Worm (Caenorhabditis elegans) whole organism, L2 larva: ENCODE results near the gene taf-10.

Experiments
- F13H6.1 ChIP-seq: sonication (generic microtip); optimal IDR thresholded peaks from 2 replicates; lab custom pipeline; 2016; ENCODE audit warnings: missing genetic modification characterization, missing compliant biosample characterization
- R02D3.7 ChIP-seq: fragments of 150-350 bp; optimal IDR thresholded peaks from 2 replicates; lab custom pipeline; 2014; ENCODE audit warnings: missing biosample characterization, missing genetic modification characterization
- Y55F3AM.14 ChIP-seq: fragments of 200-800 bp; sonication (Bioruptor generic); optimal IDR thresholded peaks from 2 replicates; lab custom pipeline; 2018; ENCODE audit warnings: mild to moderate bottlenecking, missing genetic modification characterization, missing compliant biosample characterization
- alr-1 ChIP-seq: fragments of 150-350 bp; optimal IDR thresholded peaks from 2 replicates; lab custom pipeline; 2014; ENCODE audit warnings: missing biosample characterization, missing genetic modification characterization
- aly-2 ChIP-seq: fragments of 150-350 bp; optimal IDR thresholded peaks from 2 replicates; lab custom pipeline; 2014; ENCODE audit warnings: missing biosample characterization, missing genetic modification characterization
- ama-1 ChIP-seq: fragments of 150-350 bp; optimal IDR thresholded peaks from 2 replicates; lab custom pipeline; 2018; ENCODE audit warnings: inconsistent platforms
- blmp-1 ChIP-seq: sonication (generic microtip); optimal IDR thresholded peaks from 2 replicates; lab custom pipeline; 2017; ENCODE audit warnings: missing genetic modification characterization, mild to moderate bottlenecking, missing compliant biosample characterization, antibody characterized with exemption, moderate library complexity; ENCODE audit not compliant: insufficient read depth
- crh-2 ChIP-seq: sonication (generic microtip); optimal IDR thresholded peaks from 2 replicates; lab custom pipeline; 2017; ENCODE audit warnings: missing biosample characterization, missing genetic modification characterization
- dmd-4 ChIP-seq: sonication (generic microtip); optimal IDR thresholded peaks from 2 replicates; lab custom pipeline; 2017; ENCODE audit warnings: missing biosample characterization, missing genetic modification characterization
- elt-1 ChIP-seq: fragments of 150-350 bp; optimal IDR thresholded peaks from 2 replicates; lab custom pipeline; 2014; ENCODE audit warnings: missing biosample characterization, missing genetic modification characterization
- elt-3 ChIP-seq: sonication (generic microtip); optimal IDR thresholded peaks from 2 replicates; lab custom pipeline; 2017; ENCODE audit warnings: missing biosample characterization, missing genetic modification characterization
- fos-1 ChIP-seq: fragments of 150-350 bp; optimal IDR thresholded peaks from 2 replicates; lab custom pipeline; 2014; ENCODE audit warnings: missing biosample characterization, missing genetic modification characterization
- gmeb-1 ChIP-seq: fragments of 150-350 bp; optimal IDR thresholded peaks from 2 replicates; lab custom pipeline; 2014; ENCODE audit warnings: missing biosample characterization, missing genetic modification characterization
- lin-13 ChIP-seq: fragments of 150-350 bp; optimal IDR thresholded peaks from 2 replicates; lab custom pipeline; 2014; ENCODE audit warnings: missing biosample characterization, missing genetic modification reagents, missing genetic modification characterization
- lin-39 ChIP-seq: fragments of 150-350 bp; optimal IDR thresholded peaks from 2 replicates; lab custom pipeline; 2014; ENCODE audit warnings: missing biosample characterization, missing genetic modification reagents, missing genetic modification characterization
- lsy-2 ChIP-seq, 2 experiments: fragments of 150-350 bp in 1 of 2; sonication (generic microtip) in 1 of 2; optimal IDR thresholded peaks; 2 replicates each; lab custom pipeline; 2014 to 2017; ENCODE audit warnings: missing biosample characterization in 2 of 2, missing genetic modification characterization in 2 of 2
- mab-5 ChIP-seq: fragments of 150-350 bp; optimal IDR thresholded peaks from 2 replicates; lab custom pipeline; 2014; ENCODE audit warnings: missing biosample characterization, missing genetic modification characterization
- mbf-1 ChIP-seq: sonication (generic microtip); optimal IDR thresholded peaks from 2 replicates; lab custom pipeline; 2017; ENCODE audit warnings: missing biosample characterization, missing genetic modification characterization
- nhr-10 ChIP-seq: sonication (generic microtip); optimal IDR thresholded peaks from 2 replicates; lab custom pipeline; 2017; ENCODE audit warnings: missing biosample characterization, missing genetic modification characterization
- nhr-11 ChIP-seq: fragments of 150-350 bp; optimal IDR thresholded peaks from 2 replicates; lab custom pipeline; 2014; ENCODE audit warnings: missing biosample characterization, missing genetic modification characterization
- nhr-12 ChIP-seq: fragments of 150-350 bp; optimal IDR thresholded peaks from 2 replicates; lab custom pipeline; 2014; ENCODE audit warnings: missing biosample characterization, missing genetic modification characterization
- nhr-23 ChIP-seq: fragments of 150-350 bp; optimal IDR thresholded peaks from 2 replicates; lab custom pipeline; 2014; ENCODE audit warnings: missing biosample characterization, missing genetic modification reagents, missing genetic modification characterization
- nhr-237 ChIP-seq: fragments of 150-350 bp; optimal IDR thresholded peaks from 2 replicates; lab custom pipeline; 2014; ENCODE audit warnings: missing biosample characterization, missing genetic modification characterization
- nhr-77 ChIP-seq: fragments of 150-350 bp; optimal IDR thresholded peaks from 2 replicates; lab custom pipeline; 2014; ENCODE audit warnings: missing biosample characterization, missing genetic modification characterization
- peb-1 ChIP-seq: fragments of 150-350 bp; optimal IDR thresholded peaks from 2 replicates; lab custom pipeline; 2014; ENCODE audit warnings: missing biosample characterization, missing genetic modification characterization
- sem-4 ChIP-seq: fragments of 150-350 bp; optimal IDR thresholded peaks from 2 replicates; lab custom pipeline; 2014; ENCODE audit warnings: missing biosample characterization, missing genetic modification reagents, missing genetic modification characterization
- skn-1 ChIP-seq: sonication (generic microtip); optimal IDR thresholded peaks from 2 replicates; lab custom pipeline; 2017; ENCODE audit warnings: missing biosample characterization, missing genetic modification characterization
- sma-3 ChIP-seq: sonication (generic microtip); optimal IDR thresholded peaks from 2 replicates; lab custom pipeline; 2016; ENCODE audit warnings: missing genetic modification reagents, missing genetic modification characterization, missing compliant biosample characterization
- sma-9 ChIP-seq, 2 experiments: fragments of 150-350 bp in 1 of 2; sonication (generic microtip) in 1 of 2; optimal IDR thresholded peaks; 2 replicates each; lab custom pipeline; 2014 to 2016; ENCODE audit warnings: missing genetic modification characterization in 2 of 2, mild to moderate bottlenecking in 1 of 2, missing biosample characterization in 1 of 2, missing compliant biosample characterization in 1 of 2, missing genetic modification reagents in 1 of 2, moderate library complexity in 1 of 2
- snpc-4 ChIP-seq: fragments of 150-350 bp; optimal IDR thresholded peaks from 2 replicates; lab custom pipeline; 2014; ENCODE audit warnings: missing biosample characterization, missing genetic modification characterization
- unc-55 ChIP-seq: fragments of 150-350 bp; sonication (generic microtip); optimal IDR thresholded peaks from 3 replicates; lab custom pipeline; 2014; ENCODE audit warnings: missing biosample characterization, missing genetic modification reagents, missing genetic modification characterization
- ztf-1 ChIP-seq: fragments of 200-800 bp; sonication (Bioruptor generic); conservative IDR thresholded peaks from 2 replicates; pipeline ENCODE4 v1.3.6; 2022; ENCODE audit warnings: missing genetic modification characterization, missing compliant biosample characterization

Gene taf-10

ce11 chrV:4667062-4667461 is 19.8 kb upstream of the taf-10 start:
- TF ChIP-seq dmd-4 (tag; lab: Kevin White, UChicago) (no peak), lin-13 (GFP tag; lab: Kevin White, UChicago) (no peak), nhr-23 (tag; lab: Kevin White, UChicago) (no peak), alr-1 (tag; lab: Kevin White, UChicago) (no peak), sma-3 (GFP tag; lab: Kevin White, UChicago) (no peak), mbf-1 (tag; lab: Kevin White, UChicago) (no peak)

- TF ChIP-seq nhr-77 (tag; lab: Kevin White, UChicago) = no peak
- TF ChIP-seq skn-1 = no peak
- no peak for TF ChIP-seq lsy-2 (tag; optimal IDR thresholded peaks at IDR 0.05; lab: Kevin White, UChicago)
These were observed 18.3 kb upstream of the taf-10 start, which contains the start of gene srx-77 for ce11 chrV:4668636-4669035. Gene srx-77 (minus strand): TSS chrV:4668736.

ce11 chrV:4672487-4672886 is 14.4 kb upstream of the taf-10 start, which contains the start of gene K03B4.9:
Gene K03B4.9 (minus strand): TSS chrV:4672587.
- TF ChIP-seq nhr-12 (tag; lab: Kevin White, UChicago) (no peak), aly-2 (tag; lab: Kevin White, UChicago) (no peak), R02D3.7 (tag; lab: Kevin White, UChicago) (no peak), Y55F3AM.14 (no peak), sma-3 (GFP tag; lab: Kevin White, UChicago) (no peak), nhr-11 (tag; lab: Kevin White, UChicago) (no peak)
- TF ChIP-seq, all 48 proteins: peak for 0

- TF ChIP-seq crh-2 (tag; lab: Kevin White, UChicago) = no peak
- TF ChIP-seq R02D3.7 (tag; lab: Kevin White, UChicago) = no peak
- no peak for TF ChIP-seq mab-5 (tag; lab: Kevin White, UChicago)
- no peak for TF ChIP-seq fos-1 (tag; lab: Kevin White, UChicago)
- TF ChIP-seq mbf-1 (tag; lab: Kevin White, UChicago) = no peak
- no peak for TF ChIP-seq snpc-4 (tag; lab: Kevin White, UChicago)
- no peak for TF ChIP-seq lsy-2 (tag; optimal IDR thresholded peaks at IDR 0.05; lab: Kevin White, UChicago)
- TF ChIP-seq lin-13 (GFP tag; lab: Kevin White, UChicago) = no peak
- TF ChIP-seq unc-55 = no peak
These were observed 12.4 kb upstream of the taf-10 start, which contains the start of gene K03B4.8 for ce11 chrV:4674506-4674905. Gene K03B4.8 (minus strand): TSS chrV:4674606.

- TF ChIP-seq skn-1 (no peak), nhr-10 (tag; lab: Kevin White, UChicago) (no peak), nhr-12 (tag; lab: Kevin White, UChicago) (no peak), sma-9 (GFP tag; optimal IDR thresholded peaks at IDR 0.05; lab: Kevin White, UChicago) (no peak), sma-9 (tag; optimal IDR thresholded peaks at IDR 0.05; lab: Kevin White, UChicago) (no peak), peb-1 (tag; lab: Kevin White, UChicago) (no peak), lin-39 (no peak)
- TF ChIP-seq, all 48 proteins: peak for 0
These were observed 10.8 kb upstream of the taf-10 start, which contains the start of gene K03B4.6 for ce11 chrV:4676092-4676491. Gene K03B4.6 (minus strand): TSS chrV:4676192.

- TF ChIP-seq alr-1 (tag; lab: Kevin White, UChicago) = no peak
- no peak for TF ChIP-seq gmeb-1
- no peak for TF ChIP-seq sma-9 (GFP tag; optimal IDR thresholded peaks at IDR 0.05; lab: Kevin White, UChicago)
- TF ChIP-seq sma-9 (tag; optimal IDR thresholded peaks at IDR 0.05; lab: Kevin White, UChicago) = no peak
- no peak for TF ChIP-seq peb-1 (tag; lab: Kevin White, UChicago)
These were observed 10.1 kb upstream of the taf-10 start for ce11 chrV:4676812-4677211.

- TF ChIP-seq elt-3 (tag; lab: Kevin White, UChicago) (no peak), F13H6.1 (tag; lab: Kevin White, UChicago) (no peak), ztf-1 (no peak), elt-1 (tag; lab: Kevin White, UChicago) (no peak), nhr-23 (tag; lab: Kevin White, UChicago) (no peak), nhr-237 (tag; lab: Kevin White, UChicago) (no peak), nhr-11 (tag; lab: Kevin White, UChicago) (no peak), nhr-10 (tag; lab: Kevin White, UChicago) (no peak), ama-1 (lab: Kevin White, UChicago) (no peak), lin-13 (GFP tag; lab: Kevin White, UChicago) (no peak), aly-2 (tag; lab: Kevin White, UChicago) (no peak), nhr-77 (tag; lab: Kevin White, UChicago) (no peak), fos-1 (tag; lab: Kevin White, UChicago) (no peak), sem-4 (no peak), blmp-1 (tag; lab: Kevin White, UChicago) (no peak)
These were observed 5.2 kb upstream of the taf-10 start, which contains the start of gene K03B4.4 for ce11 chrV:4681670-4682069. Gene K03B4.4 (plus strand): TSS chrV:4681970.
